Worm (Caenorhabditis elegans): ENCODE results near the gene F10E9.2.

- TF ChIP-seq pat-9 (tag; optimal IDR thresholded peaks at IDR 0.05) (no peak), odd-2 (tag; optimal IDR thresholded peaks at IDR 0.05) (no peak)
These were observed 11.9 kb downstream of the F10E9.2 start, which contains the start of gene F10E9.12 for ce11 chrIII:8324412-8324811.

Measured in whole organism, late embryonic.